Worm (Caenorhabditis elegans): ENCODE measurements around the gene daao-1.

ce11 chrIV:2610409-2610808 is 3.6 kb upstream of the daao-1 start, which contains the start of gene Y69A2AR.32:
- TF ChIP-seq unc-62 (GFP tag; optimal IDR thresholded peaks at IDR 0.05 in 1 of 2) (no peak), unc-62 (tag; optimal IDR thresholded peaks at IDR 0.05) (no peak), hif-1 (tag; optimal IDR thresholded peaks at IDR 0.05) (no peak), mep-1 (tag; optimal IDR thresholded peaks at IDR 0.05) (no peak), dve-1 (tag; optimal IDR thresholded peaks at IDR 0.05; ENCODE audit: insufficient read depth) (no peak), R02D3.7 (tag; optimal IDR thresholded peaks at IDR 0.05) (no peak), saeg-2 (GFP tag; IDR thresholded peaks at IDR 0.05) (no peak), ama-1 (optimal IDR thresholded peaks at IDR 0.05) (no peak)
